Fruit fly (Drosophila melanogaster): Measurements from ENCODE around the gene CG33483.

DNA sequence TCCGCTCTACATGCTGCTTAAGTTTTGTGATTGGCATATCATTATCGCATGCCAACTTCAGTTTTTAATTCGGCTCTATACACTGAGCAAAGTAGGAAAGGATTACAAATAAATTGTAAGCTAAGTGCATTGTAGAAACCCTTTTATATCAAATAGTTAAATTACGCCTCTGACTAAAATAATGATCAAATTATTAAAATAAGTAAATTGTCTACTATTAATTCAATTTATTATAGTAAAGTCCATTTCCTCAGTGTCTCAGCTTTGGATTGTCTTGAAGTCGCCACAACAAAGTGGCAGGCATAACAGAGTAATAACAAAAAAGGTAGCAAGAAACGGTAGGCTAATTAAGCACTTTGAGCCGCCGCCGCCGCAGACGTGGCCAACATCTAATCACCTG is 39.5 kb downstream of the CG33483 start:
- TF ChIP-seq CG8478 (optimal IDR thresholded peaks at IDR 0.05) (no peak), CTCF (optimal IDR thresholded peaks at IDR 0.05) (no peak)
